Fruit fly (Drosophila melanogaster): ENCODE results near the gene Ccm3.

Gene Ccm3

dm6 chr3R:15340052-15340732 is 31.6 kb upstream of the Ccm3 start, which contains the start of gene SerRS-m (continued):
- no peak for TF ChIP-seq Bdp1 (GFP tag; optimal IDR thresholded peaks at IDR 0.05)
- TF ChIP-seq dpn (GFP tag; optimal IDR thresholded peaks at IDR 0.05), result peak in 1 of 2 experiments; percentile 7
- peak; percentile 35 for TF ChIP-seq E2f2 (GFP tag; IDR thresholded peaks at IDR 0.05)
- TF ChIP-seq Ets97D (GFP tag; optimal IDR thresholded peaks at IDR 0.05), result no peak
- 0 out of 3 replicates have a peak, but pooled peaks have one; percentile 6 for TF ChIP-seq CG7357 (GFP tag; IDR thresholded peaks at IDR 0.05)
- TF ChIP-seq CG2875 (GFP tag; optimal IDR thresholded peaks at IDR 0.05), result peak; percentile 26
- TF ChIP-seq CG12659 (GFP tag; optimal IDR thresholded peaks at IDR 0.05), result peak; percentile 3
- no peak for TF ChIP-seq CG7786 (GFP tag; optimal IDR thresholded peaks at IDR 0.05)
- TF ChIP-seq pho (GFP tag; optimal IDR thresholded peaks at IDR 0.05), result peak; percentile 1
- peak; percentile 24 for TF ChIP-seq CG12391 (tag; optimal IDR thresholded peaks at IDR 0.05)
- no peak for TF ChIP-seq CG4328 (GFP tag; optimal IDR thresholded peaks at IDR 0.05)
- 0 out of 3 replicates have a peak, but pooled peaks have one; percentile 19 for TF ChIP-seq ci (GFP tag; IDR thresholded peaks at IDR 0.05)
- peak; percentile 19 for TF ChIP-seq CG1603 (tag; optimal IDR thresholded peaks at IDR 0.05)
- TF ChIP-seq CG13424 (tag; optimal IDR thresholded peaks at IDR 0.05), result peak; percentile 15
- TF ChIP-seq gcm (GFP tag; optimal IDR thresholded peaks at IDR 0.05), result peak; percentile 29
- peak; percentile 22 for TF ChIP-seq CG7556 (GFP tag; optimal IDR thresholded peaks at IDR 0.05)
- TF ChIP-seq crp (GFP tag; optimal IDR thresholded peaks at IDR 0.05), result no peak
- TF ChIP-seq sug (tag; optimal IDR thresholded peaks at IDR 0.05), result peak; percentile 12
- TF ChIP-seq Stat92E (GFP tag; optimal IDR thresholded peaks at IDR 0.05), result no peak
- peak; percentile 68 for TF ChIP-seq Myb (GFP tag; optimal IDR thresholded peaks at IDR 0.05)
- TF ChIP-seq Meics (GFP tag; optimal IDR thresholded peaks at IDR 0.05), result no peak
- no peak for TF ChIP-seq prd (optimal IDR thresholded peaks at IDR 0.05)
- peak; percentile 21; the same call in 1 of the 3 replicates for TF ChIP-seq prd (GFP tag; IDR thresholded peaks at IDR 0.05)
- peak; percentile 18 for TF ChIP-seq CoRest (tag; optimal IDR thresholded peaks at IDR 0.05)
- TF ChIP-seq CG9609 (GFP tag; optimal IDR thresholded peaks at IDR 0.05), result no peak
- peak; percentile 17 for TF ChIP-seq CG10267 (tag; optimal IDR thresholded peaks at IDR 0.05)
- TF ChIP-seq Pdp1 (GFP tag; optimal IDR thresholded peaks at IDR 0.05), result peak in 1 of 2 experiments; percentile 13
- no peak for TF ChIP-seq CG31224 (GFP tag; IDR thresholded peaks at IDR 0.05)
- TF ChIP-seq Bgb (GFP tag; IDR thresholded peaks at IDR 0.05; ENCODE audit: partially characterized antibody), result 0 out of 2 replicates have a peak, but pooled peaks have one; percentile 6
- TF ChIP-seq bsh (GFP tag; optimal IDR thresholded peaks at IDR 0.05), result peak in 1 of 2 experiments; percentile 62
- peak; percentile 17 for TF ChIP-seq kni (GFP tag; optimal IDR thresholded peaks at IDR 0.05)
- peak; percentile 0 for TF ChIP-seq exex (tag; optimal IDR thresholded peaks at IDR 0.05)
- TF ChIP-seq CG14710 (tag; optimal IDR thresholded peaks at IDR 0.05), result no peak
- TF ChIP-seq unpg (GFP tag; optimal IDR thresholded peaks at IDR 0.05), result peak; percentile 34
- TF ChIP-seq Eip74EF (GFP tag; optimal IDR thresholded peaks at IDR 0.05), result no peak
- TF ChIP-seq pzg (GFP tag; optimal IDR thresholded peaks at IDR 0.05), result peak; percentile 3
- TF ChIP-seq CG17359 (tag; optimal IDR thresholded peaks at IDR 0.05), result peak; percentile 19
- TF ChIP-seq CG10209 (GFP tag; optimal IDR thresholded peaks at IDR 0.05), result peak; percentile 3
- TF ChIP-seq zf30C (GFP tag; optimal IDR thresholded peaks at IDR 0.05), result peak; percentile 11
- no peak for TF ChIP-seq tup (GFP tag; optimal IDR thresholded peaks at IDR 0.05)
- TF ChIP-seq CG15073 (GFP tag; optimal IDR thresholded peaks at IDR 0.05), result no peak
- peak; percentile 33 for TF ChIP-seq sd (tag; optimal IDR thresholded peaks at IDR 0.05)
- no peak for TF ChIP-seq Hand (GFP tag; optimal IDR thresholded peaks at IDR 0.05)
- peak; percentile 31 for TF ChIP-seq CG10979 (tag; optimal IDR thresholded peaks at IDR 0.05)
- peak; percentile 34 for TF ChIP-seq Ets65A (GFP tag)
- peak; percentile 13 for TF ChIP-seq grau (tag; optimal IDR thresholded peaks at IDR 0.05)
- peak; percentile 39 for TF ChIP-seq CG2712 (tag; optimal IDR thresholded peaks at IDR 0.05)
